Fruit fly (Drosophila melanogaster): ENCODE results near the gene comt.

comt gene

dm6 chrX:13302615-13303526, 44.0 kb downstream of the comt start (continued):
- no peak for TF ChIP-seq CG8765 (GFP tag; IDR thresholded peaks at IDR 0.05)
- no peak for TF ChIP-seq gsb-n (tag; optimal IDR thresholded peaks at IDR 0.05)
- no peak for TF ChIP-seq CG3407 (GFP tag; optimal IDR thresholded peaks at IDR 0.05)
- no peak for TF ChIP-seq amos (GFP tag; IDR thresholded peaks at IDR 0.05; ENCODE audit: partially characterized antibody)
- peak; percentile 44; the same call in 1 of the 2 replicates for TF ChIP-seq Drgx (GFP tag; IDR thresholded peaks at IDR 0.05)
- TF ChIP-seq dati (GFP tag; IDR thresholded peaks at IDR 0.05): no peak
- peak; percentile 14; the same call in 1 of the 3 replicates for TF ChIP-seq otp (GFP tag; IDR thresholded peaks at IDR 0.05)
- no peak for TF ChIP-seq crp (GFP tag; optimal IDR thresholded peaks at IDR 0.05)
- TF ChIP-seq Dad (GFP tag; optimal IDR thresholded peaks at IDR 0.05): no peak
- TF ChIP-seq CG2202 (tag; optimal IDR thresholded peaks at IDR 0.05): no peak
- TF ChIP-seq ATbp (GFP tag; optimal IDR thresholded peaks at IDR 0.05): peak; percentile 8
- TF ChIP-seq CG4360 (GFP tag; IDR thresholded peaks at IDR 0.05): no peak
- no peak for TF ChIP-seq NFAT (GFP tag; IDR thresholded peaks at IDR 0.05)
- peak; percentile 11 for TF ChIP-seq CG12769 (tag; optimal IDR thresholded peaks at IDR 0.05)
- peak; percentile 96 for TF ChIP-seq sd (tag; optimal IDR thresholded peaks at IDR 0.05)
- TF ChIP-seq ci (GFP tag; IDR thresholded peaks at IDR 0.05): 0 out of 3 replicates have a peak, but pooled peaks have one; percentile 25
- TF ChIP-seq run (tag; optimal IDR thresholded peaks at IDR 0.05): no peak
- no peak for TF ChIP-seq CG33557 (GFP tag; optimal IDR thresholded peaks at IDR 0.05)
- no peak for TF ChIP-seq slp2 (GFP tag; optimal IDR thresholded peaks at IDR 0.05)
- no peak for TF ChIP-seq CG10147 (GFP tag; optimal IDR thresholded peaks at IDR 0.05)
- TF ChIP-seq tin (GFP tag; optimal IDR thresholded peaks at IDR 0.05): no peak
- TF ChIP-seq Hr39 (optimal IDR thresholded peaks at IDR 0.05): no peak
- no peak for TF ChIP-seq CG18599 (GFP tag; optimal IDR thresholded peaks at IDR 0.05)
- no peak for TF ChIP-seq CG14050 (GFP tag; IDR thresholded peaks at IDR 0.05)
- TF ChIP-seq row (GFP tag; IDR thresholded peaks at IDR 0.05): peak; percentile 29; the same call in 2 of the 3 replicates
- no peak for TF ChIP-seq CG3838 (GFP tag; optimal IDR thresholded peaks at IDR 0.05)
- TF ChIP-seq CG43689 (GFP tag; IDR thresholded peaks at IDR 0.05): no peak
- no peak for TF ChIP-seq vnd (GFP tag; IDR thresholded peaks at IDR 0.05; ENCODE audit: partially characterized antibody)
- TF ChIP-seq pan (optimal IDR thresholded peaks at IDR 0.05): no peak
- peak in 1 of 2 experiments; percentile 29 for TF ChIP-seq pan (GFP tag; optimal IDR thresholded peaks at IDR 0.05 in 1 of 2, IDR thresholded peaks at IDR 0.05 in 1 of 2)
- no peak for TF ChIP-seq CG1647 (GFP tag; optimal IDR thresholded peaks at IDR 0.05)
- no peak for TF ChIP-seq CG1602 (GFP tag; optimal IDR thresholded peaks at IDR 0.05)
- TF ChIP-seq CG3163 (GFP tag; optimal IDR thresholded peaks at IDR 0.05): no peak
- TF ChIP-seq ranshi (GFP tag; IDR thresholded peaks at IDR 0.05): no peak
- no peak for TF ChIP-seq fd64A (GFP tag; optimal IDR thresholded peaks at IDR 0.05)
- TF ChIP-seq nau (GFP tag; optimal IDR thresholded peaks at IDR 0.05): no peak
- no peak for TF ChIP-seq CG18619 (GFP tag; optimal IDR thresholded peaks at IDR 0.05)
- no peak for TF ChIP-seq CG7556 (GFP tag; optimal IDR thresholded peaks at IDR 0.05)
- no peak for TF ChIP-seq CG11093 (GFP tag; IDR thresholded peaks at IDR 0.05)
- TF ChIP-seq phol (tag; optimal IDR thresholded peaks at IDR 0.05): no peak
- TF ChIP-seq Dp (GFP tag; optimal IDR thresholded peaks at IDR 0.05): no peak
- no peak for TF ChIP-seq onecut (GFP tag; IDR thresholded peaks at IDR 0.05)
- no peak for TF ChIP-seq Dip3 (GFP tag; optimal IDR thresholded peaks at IDR 0.05)
- peak; percentile 89 for TF ChIP-seq cwo (GFP tag; optimal IDR thresholded peaks at IDR 0.05)
- peak; percentile 96 for TF ChIP-seq chinmo (GFP tag; IDR thresholded peaks at IDR 0.05; ENCODE audit: partially characterized antibody)
- TF ChIP-seq CG10267 (tag; optimal IDR thresholded peaks at IDR 0.05): no peak
- TF ChIP-seq sqz (GFP tag; optimal IDR thresholded peaks at IDR 0.05): peak; percentile 75
- no peak for TF ChIP-seq mld (GFP tag; IDR thresholded peaks at IDR 0.05; ENCODE audit: partially characterized antibody)
- no peak for TF ChIP-seq Hey (tag; optimal IDR thresholded peaks at IDR 0.05)
